Worm (Caenorhabditis elegans) whole organism, early embryonic: ENCODE results near the gene thn-2.

Experiments used
- B0310.2 ChIP-seq: sonication (generic microtip); optimal IDR thresholded peaks from 2 replicates; lab custom pipeline; 2016; ENCODE audit warnings: mild to moderate bottlenecking, missing genetic modification characterization, missing compliant biosample characterization
- F13C5.2 ChIP-seq: sonication (generic microtip); optimal IDR thresholded peaks from 2 replicates; lab custom pipeline; 2017; ENCODE audit warnings: mild to moderate bottlenecking, missing genetic modification characterization, inconsistent platforms, missing compliant biosample characterization
- aly-1 ChIP-seq: sonication (generic microtip); optimal IDR thresholded peaks from 2 replicates; lab custom pipeline; 2016; ENCODE audit warnings: missing genetic modification characterization, missing compliant biosample characterization
- ama-1 ChIP-seq: fragments of 150-350 bp; optimal IDR thresholded peaks from 2 replicates; lab custom pipeline; 2014
- ceh-13 ChIP-seq: fragments of 200-800 bp; sonication (Bioruptor generic); optimal IDR thresholded peaks from 2 replicates; lab custom pipeline; 2018; ENCODE audit warnings: mild to moderate bottlenecking, missing genetic modification characterization, missing compliant biosample characterization
- ceh-36 ChIP-seq: sonication (generic microtip); optimal IDR thresholded peaks from 2 replicates; lab custom pipeline; 2016; ENCODE audit warnings: missing genetic modification characterization, inconsistent platforms, missing compliant biosample characterization
- ets-7 ChIP-seq: sonication (generic microtip); optimal IDR thresholded peaks from 2 replicates; lab custom pipeline; 2016; ENCODE audit warnings: missing genotype, missing genetic modification characterization, missing compliant biosample characterization
- flt-1 ChIP-seq: fragments of 200-800 bp; sonication (Bioruptor generic); IDR thresholded peaks from 2 replicates; pipeline ENCODE4 v1.3.6; 2022; ENCODE audit warnings: missing genetic modification characterization, missing compliant biosample characterization
- hmbx-1 ChIP-seq: sonication (generic microtip); optimal IDR thresholded peaks from 2 replicates; lab custom pipeline; 2016; ENCODE audit warnings: mild to moderate bottlenecking, missing genetic modification characterization, missing compliant biosample characterization
- hmg-4 ChIP-seq: fragments of 200-800 bp; sonication (Bioruptor generic); optimal IDR thresholded peaks from 2 replicates; lab custom pipeline; 2018; ENCODE audit warnings: mild to moderate bottlenecking, missing genetic modification characterization, missing compliant biosample characterization
- hnd-1 ChIP-seq: sonication (generic microtip); optimal IDR thresholded peaks from 2 replicates; lab custom pipeline; 2016; ENCODE audit warnings: missing genetic modification characterization, missing compliant biosample characterization
- pes-1 ChIP-seq: fragments of 200-800 bp; sonication (Bioruptor generic); IDR thresholded peaks from 2 replicates; pipeline ENCODE4 v1.3.6; 2022; ENCODE audit warnings: missing genetic modification reagents, missing genetic modification characterization, missing compliant biosample characterization
- scrt-1 ChIP-seq: fragments of 200-800 bp; sonication (Bioruptor generic); IDR thresholded peaks from 2 replicates; pipeline ENCODE4 v1.3.6; 2022; ENCODE audit warnings: missing genetic modification characterization, missing compliant biosample characterization
- sea-1 ChIP-seq: fragments of 200-800 bp; sonication (Bioruptor generic); conservative IDR thresholded peaks from 2 replicates; pipeline ENCODE4 v1.3.6; 2022; ENCODE audit warnings: missing genetic modification characterization, missing compliant biosample characterization
- tbx-11 ChIP-seq: fragments of 200-800 bp; sonication (Bioruptor generic); IDR thresholded peaks from 2 replicates; pipeline ENCODE4 v1.3.6; 2022; ENCODE audit warnings: missing genetic modification characterization, missing compliant biosample characterization
- tbx-37 ChIP-seq: fragments of 200-800 bp; sonication (Bioruptor generic); conservative IDR thresholded peaks from 2 replicates; pipeline ENCODE4 v1.3.6; 2022; ENCODE audit warnings: missing genetic modification reagents, missing genetic modification characterization, missing compliant biosample characterization
- tra-4 ChIP-seq: sonication (generic microtip); optimal IDR thresholded peaks from 2 replicates; lab custom pipeline; 2017; ENCODE audit warnings: missing genetic modification characterization, missing compliant biosample characterization

Gene thn-2

ce11 chrIV:12420455-12420854, 37.5 kb downstream of the thn-2 start, which contains the start of gene ugt-65:
ugt-65 (plus strand) TSS chrIV:12420683.
- TF ChIP-seq pes-1 (GFP tag; lab: Robert Waterston, UW) (no peak), tbx-37 (GFP tag; lab: Robert Waterston, UW) (no peak), B0310.2 (tag; lab: Kevin White, UChicago) (no peak), scrt-1 (GFP tag; lab: Robert Waterston, UW) (no peak), sea-1 (GFP tag; lab: Robert Waterston, UW) (no peak), aly-1 (no peak), ceh-36 (no peak), tbx-11 (GFP tag; lab: Robert Waterston, UW) (no peak), ceh-13 (GFP tag; lab: Kevin White, UChicago) (no peak), hmg-4 (no peak), ets-7 (tag; lab: Kevin White, UChicago) (no peak), tra-4 (no peak), F13C5.2 (tag; lab: Kevin White, UChicago) (no peak), hmbx-1 (tag; lab: Kevin White, UChicago) (no peak), ama-1 (lab: Kevin White, UChicago) (no peak), hnd-1 (tag; lab: Kevin White, UChicago) (no peak), flt-1 (GFP tag; lab: Robert Waterston, UW) (no peak)

- TF ChIP-seq hmbx-1 (tag; lab: Kevin White, UChicago), result no peak
- no peak for TF ChIP-seq ceh-13 (GFP tag; lab: Kevin White, UChicago)
- TF ChIP-seq tra-4, result no peak
- no peak for TF ChIP-seq tbx-11 (GFP tag; lab: Robert Waterston, UW)
- no peak for TF ChIP-seq B0310.2 (tag; lab: Kevin White, UChicago)
- no peak for TF ChIP-seq ets-7 (tag; lab: Kevin White, UChicago)
- TF ChIP-seq pes-1 (GFP tag; lab: Robert Waterston, UW), result no peak
- no peak for TF ChIP-seq ama-1 (lab: Kevin White, UChicago)
- no peak for TF ChIP-seq hmg-4
- no peak for TF ChIP-seq hnd-1 (tag; lab: Kevin White, UChicago)
- TF ChIP-seq F13C5.2 (tag; lab: Kevin White, UChicago), result no peak
- no peak for TF ChIP-seq ceh-36
Observed at ce11 chrIV:12425595-12425994, 42.6 kb downstream of the thn-2 start.

DNA sequence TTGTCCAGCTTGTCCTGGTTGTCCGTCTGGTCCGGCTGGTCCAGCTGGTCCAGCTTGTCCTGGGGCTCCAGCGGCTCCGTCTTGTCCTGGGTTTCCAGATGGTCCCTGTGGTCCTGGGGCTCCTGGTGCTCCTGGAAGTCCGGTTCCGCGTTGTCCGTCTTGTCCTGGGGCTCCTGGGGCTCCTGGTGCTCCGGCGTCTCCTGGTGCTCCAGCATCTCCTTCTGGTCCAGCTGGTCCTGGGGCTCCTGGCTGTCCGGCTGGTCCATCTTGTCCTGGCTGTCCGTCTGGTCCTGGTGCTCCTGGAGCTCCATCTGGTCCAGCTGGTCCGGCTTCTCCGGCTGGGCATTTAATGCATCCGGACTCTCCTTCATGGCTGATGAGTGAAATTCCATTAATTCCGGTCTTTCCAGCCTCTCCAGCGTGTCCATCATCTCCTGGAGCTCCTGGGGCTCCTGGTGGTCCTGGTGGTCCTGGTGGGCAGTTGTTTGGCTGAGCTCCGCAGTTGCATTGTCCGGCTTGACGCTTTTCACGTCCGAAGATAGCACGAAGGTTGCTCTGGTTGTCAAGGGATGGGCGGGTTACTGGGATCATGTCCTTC, 44.8 kb downstream of the thn-2 start:
- TF ChIP-seq hmbx-1 (tag; lab: Kevin White, UChicago), result no peak
- no peak for TF ChIP-seq aly-1
- TF ChIP-seq B0310.2 (tag; lab: Kevin White, UChicago), result no peak
- TF ChIP-seq tbx-37 (GFP tag; lab: Robert Waterston, UW), result no peak
- TF ChIP-seq ceh-36, result no peak
- no peak for TF ChIP-seq F13C5.2 (tag; lab: Kevin White, UChicago)
- no peak for TF ChIP-seq pes-1 (GFP tag; lab: Robert Waterston, UW)
- no peak for TF ChIP-seq scrt-1 (GFP tag; lab: Robert Waterston, UW)
- no peak for TF ChIP-seq hmg-4

DNA sequence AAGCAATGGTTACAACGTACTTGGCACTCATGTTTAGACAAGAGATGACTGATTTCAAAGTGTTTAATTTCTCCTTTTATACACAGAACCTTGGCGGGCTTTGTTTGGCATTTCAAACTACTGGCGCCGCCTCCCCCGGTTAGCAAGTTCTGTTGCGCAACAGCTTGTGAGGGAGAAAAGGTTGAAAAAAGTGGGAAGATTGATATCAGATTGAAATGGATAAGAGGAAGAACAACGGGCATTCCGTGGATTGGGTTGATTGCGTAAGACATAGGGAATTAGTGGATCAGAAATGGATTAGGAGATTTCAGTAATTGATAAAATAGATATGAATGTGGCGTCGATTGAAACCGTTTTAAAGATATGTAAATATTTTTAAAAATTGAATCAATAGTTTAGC, 45.5 kb downstream of the thn-2 start, which contains the start of gene col-130:
TSS of gene col-130 (minus strand) at position 50 of the 400 bp plus-strand sequence.
- TF ChIP-seq hnd-1 (tag; lab: Kevin White, UChicago) (no peak), hmg-4 (no peak), ets-7 (tag; lab: Kevin White, UChicago) (no peak), scrt-1 (GFP tag; lab: Robert Waterston, UW) (no peak), tbx-37 (GFP tag; lab: Robert Waterston, UW) (no peak), aly-1 (no peak), sea-1 (GFP tag; lab: Robert Waterston, UW) (no peak), F13C5.2 (tag; lab: Kevin White, UChicago) (no peak), tbx-11 (GFP tag; lab: Robert Waterston, UW) (no peak), pes-1 (GFP tag; lab: Robert Waterston, UW) (no peak)

ce11 chrIV:12429504-12429903, 46.5 kb downstream of the thn-2 start:
- TF ChIP-seq ets-7 (tag; lab: Kevin White, UChicago) (no peak), aly-1 (no peak)

- TF ChIP-seq tbx-11 (GFP tag; lab: Robert Waterston, UW) (no peak), hmbx-1 (tag; lab: Kevin White, UChicago) (no peak), ama-1 (lab: Kevin White, UChicago) (no peak), hmg-4 (no peak), ceh-13 (GFP tag; lab: Kevin White, UChicago) (no peak), sea-1 (GFP tag; lab: Robert Waterston, UW) (no peak), tra-4 (no peak), hnd-1 (tag; lab: Kevin White, UChicago) (no peak), ceh-36 (no peak), aly-1 (no peak), ets-7 (tag; lab: Kevin White, UChicago) (no peak), B0310.2 (tag; lab: Kevin White, UChicago) (no peak)
Observed at ce11 chrIV:12431755-12432154, 48.8 kb downstream of the thn-2 start.

- TF ChIP-seq ets-7 (tag; lab: Kevin White, UChicago) (no peak), ceh-13 (GFP tag; lab: Kevin White, UChicago) (no peak), aly-1 (no peak), ama-1 (lab: Kevin White, UChicago) (no peak), flt-1 (GFP tag; lab: Robert Waterston, UW) (no peak), hmbx-1 (tag; lab: Kevin White, UChicago) (no peak), tra-4 (no peak), ceh-36 (no peak), tbx-37 (GFP tag; lab: Robert Waterston, UW) (no peak), hnd-1 (tag; lab: Kevin White, UChicago) (no peak), tbx-11 (GFP tag; lab: Robert Waterston, UW) (no peak), B0310.2 (tag; lab: Kevin White, UChicago) (no peak), sea-1 (GFP tag; lab: Robert Waterston, UW) (no peak), scrt-1 (GFP tag; lab: Robert Waterston, UW) (no peak), F13C5.2 (tag; lab: Kevin White, UChicago) (no peak), pes-1 (GFP tag; lab: Robert Waterston, UW) (no peak)
Observed at ce11 chrIV:12432340-12432739, 49.4 kb downstream of the thn-2 start, which contains the start of gene clec-184. clec-184 (plus strand) TSS chrIV:12432640.
